Worm (Caenorhabditis elegans): ENCODE data around the gene pqn-15.

ce11 chrX:4314939-4315338 is 8.2 kb upstream of the pqn-15 start:
- TF ChIP-seq flt-1 (GFP tag; IDR thresholded peaks at IDR 0.05) (no peak), T22C8.4 (GFP tag; IDR thresholded peaks at IDR 0.05) (no peak), tab-1 (GFP tag; IDR thresholded peaks at IDR 0.05) (no peak), klf-2 (GFP tag; conservative IDR thresholded peaks at IDR 0.05) (no peak), med-1 (GFP tag; optimal IDR thresholded peaks at IDR 0.05; ENCODE audit: insufficient read depth) (no peak), cog-1 (tag; optimal IDR thresholded peaks at IDR 0.05) (no peak)

Measured in whole organism, midembryonic.